Fruit fly (Drosophila melanogaster) whole organism: ENCODE results near the gene CG5004.

ENCODE experiments used
- CG8478 ChIP-seq: fragments of >200 bp; optimal IDR thresholded peaks from 2 replicates; lab custom pipeline; 2018; ENCODE audit warnings: inconsistent platforms
- Dll ChIP-seq: fragments of >200 bp; optimal IDR thresholded peaks from 2 replicates; lab custom pipeline; 2017
- psq ChIP-seq: fragments of >200 bp; optimal IDR thresholded peaks from 2 replicates; lab custom pipeline; 2017
- usp ChIP-seq: fragments of >200 bp; optimal IDR thresholded peaks from 2 replicates; lab custom pipeline; 2017; ENCODE audit warnings: missing biosample characterization, missing genetic modification characterization, mixed read lengths

DNA sequence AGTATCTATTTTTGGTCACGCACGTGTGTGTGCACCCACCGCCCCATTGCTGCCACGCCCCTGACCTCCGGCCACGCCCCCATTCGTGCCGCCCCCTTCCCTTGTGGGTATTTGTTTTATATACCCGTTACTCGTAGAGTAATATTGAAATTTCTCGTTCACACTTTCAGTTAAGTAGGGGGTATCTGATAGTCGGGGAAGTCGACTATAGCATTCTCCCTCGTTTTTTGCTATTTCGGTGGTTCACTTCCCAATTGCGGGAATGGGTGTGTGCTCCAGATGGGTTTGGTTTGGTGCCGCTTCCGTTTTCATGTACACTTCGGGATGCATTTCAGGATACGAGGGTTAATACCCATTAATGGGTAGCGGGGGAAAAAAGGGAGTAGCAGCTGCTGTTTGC, 59.9 kb downstream of the CG5004 start:
- TF ChIP-seq CG8478 = no peak
- no peak for TF ChIP-seq psq (lab: Kevin White, UChicago)
- TF ChIP-seq Dll (lab: Kevin White, UChicago) = no peak
- no peak for TF ChIP-seq usp (GFP tag; lab: Kevin White, UChicago)
